Fruit fly (Drosophila melanogaster) whole organism, embryonic: ENCODE measurements around the gene CCT7.

Source experiments
- Abd-B ChIP-seq: fragments of 200-800 bp; sonication (Bioruptor generic); optimal IDR thresholded peaks from 2 replicates; lab custom pipeline; 2018; ENCODE audit warnings: missing biosample characterization, mild to moderate bottlenecking, missing genetic modification characterization, moderate library complexity
- Aef1 ChIP-seq: fragments of 200-800 bp; sonication (Bioruptor generic); IDR thresholded peaks from 3 replicates; pipeline ENCODE4 v1.3.6; 2022; ENCODE audit warnings: missing biosample characterization, missing genetic modification characterization
- Antp ChIP-seq: fragments of 200-800 bp; sonication (Bioruptor generic); optimal IDR thresholded peaks from 3 replicates; lab custom pipeline; 2016; ENCODE audit warnings: missing biosample characterization, missing genetic modification characterization
- Bdp1 ChIP-seq: fragments of 200-800 bp; sonication (Bioruptor generic); optimal IDR thresholded peaks from 3 replicates; lab custom pipeline; 2016; ENCODE audit warnings: missing biosample characterization, missing genetic modification characterization
- C15 ChIP-seq: fragments of 200-800 bp; sonication (Bioruptor generic); IDR thresholded peaks from 3 replicates; pipeline ENCODE4 v1.3.6; 2022; ENCODE audit warnings: missing biosample characterization, missing genetic modification characterization
- CG10321 ChIP-seq: fragments of 200-800 bp; sonication (Bioruptor generic); IDR thresholded peaks from 2 replicates; pipeline ENCODE4 v1.3.6; 2022; ENCODE audit warnings: missing biosample characterization, missing genetic modification characterization
- CG12744 ChIP-seq: fragments of 200-800 bp; sonication (Bioruptor generic); optimal IDR thresholded peaks from 2 replicates; lab custom pipeline; 2016; ENCODE audit warnings: missing biosample characterization, missing genetic modification characterization
- CG14965 ChIP-seq: fragments of 200-800 bp; sonication (Bioruptor generic); optimal IDR thresholded peaks from 2 replicates; lab custom pipeline; 2016; ENCODE audit warnings: missing biosample characterization, missing genetic modification characterization, borderline replicate concordance
- CG2116 ChIP-seq: fragments of 200-800 bp; sonication (Bioruptor generic); optimal IDR thresholded peaks from 3 replicates; lab custom pipeline; 2018; ENCODE audit warnings: missing biosample characterization, mild to moderate bottlenecking, missing genetic modification characterization
- CG2129 ChIP-seq: fragments of 200-800 bp; sonication (Bioruptor generic); IDR thresholded peaks from 2 replicates; pipeline ENCODE4 v1.3.6; 2022; ENCODE audit warnings: missing biosample characterization, missing genetic modification characterization; ENCODE audit not compliant: partially characterized antibody
- CG30431 ChIP-seq: fragments of 200-800 bp; sonication (Bioruptor generic); optimal IDR thresholded peaks from 2 replicates; lab custom pipeline; 2017; ENCODE audit warnings: missing biosample characterization, missing genetic modification characterization
- CG6854 ChIP-seq: fragments of 200-800 bp; sonication (Bioruptor generic); optimal IDR thresholded peaks from 3 replicates; lab custom pipeline; 2017; ENCODE audit warnings: missing biosample characterization, mild to moderate bottlenecking, missing genetic modification characterization
- CG7987 ChIP-seq: fragments of 200-800 bp; sonication (Bioruptor generic); optimal IDR thresholded peaks from 2 replicates; lab custom pipeline; 2018; ENCODE audit warnings: missing biosample characterization, mild to moderate bottlenecking, missing genetic modification characterization, moderate library complexity
- CG9609 ChIP-seq: fragments of 200-800 bp; sonication (Bioruptor generic); optimal IDR thresholded peaks from 3 replicates; lab custom pipeline; 2016; ENCODE audit warnings: missing biosample characterization, missing genetic modification characterization
- CG9727 ChIP-seq: fragments of 200-800 bp; sonication (Bioruptor generic); optimal IDR thresholded peaks from 3 replicates; lab custom pipeline; 2017; ENCODE audit warnings: missing biosample characterization, mild to moderate bottlenecking, missing genetic modification characterization
- D ChIP-seq, 2 experiments: fragments of 200-800 bp in 1 of 2; fragments of >200 bp in 1 of 2; sonication (Bioruptor generic) in 1 of 2; optimal IDR thresholded peaks; 2 replicates in 1 of 2; 3 replicates in 1 of 2; lab custom pipeline; 2017; ENCODE audit warnings: mild to moderate bottlenecking in 1 of 2, missing biosample characterization in 1 of 2, missing genetic modification characterization in 1 of 2, missing genetic modification reagents in 1 of 2
- Dfd ChIP-seq, 2 experiments: fragments of >200 bp; optimal IDR thresholded peaks; 2 replicates each; lab custom pipeline; 2017; ENCODE audit warnings: missing biosample characterization in 2 of 2, missing genetic modification characterization in 2 of 2
- H15 ChIP-seq: fragments of 200-800 bp; sonication (Bioruptor generic); IDR thresholded peaks from 3 replicates; pipeline ENCODE4 v1.3.6; 2022; ENCODE audit warnings: missing biosample characterization, missing genetic modification characterization
- HmgD ChIP-seq: fragments of 200-800 bp; sonication (Bioruptor generic); optimal IDR thresholded peaks from 3 replicates; lab custom pipeline; 2016; ENCODE audit warnings: missing biosample characterization, missing genetic modification characterization
- Max ChIP-seq: fragments of 200-800 bp; sonication (Bioruptor generic); optimal IDR thresholded peaks from 2 replicates; lab custom pipeline; 2016; ENCODE audit warnings: missing biosample characterization, mild to moderate bottlenecking, missing genetic modification characterization
- Nf-YB ChIP-seq: fragments of 200-800 bp; sonication (Bioruptor generic); optimal IDR thresholded peaks from 3 replicates; lab custom pipeline; 2019; ENCODE audit warnings: missing biosample characterization, mild to moderate bottlenecking, missing genetic modification characterization, moderate library complexity
- Oaz ChIP-seq: fragments of 200-800 bp; sonication (Bioruptor generic); IDR thresholded peaks from 2 replicates; pipeline ENCODE4 v1.3.6; 2022; ENCODE audit warnings: missing biosample characterization, missing genetic modification characterization
- Oli ChIP-seq: fragments of 200-800 bp; sonication (Bioruptor generic); optimal IDR thresholded peaks from 2 replicates; lab custom pipeline; 2018; ENCODE audit warnings: missing biosample characterization, mild to moderate bottlenecking, missing genetic modification characterization, moderate library complexity
- Spps ChIP-seq: fragments of 200-800 bp; sonication (Bioruptor generic); optimal IDR thresholded peaks from 2 replicates; lab custom pipeline; 2018; ENCODE audit warnings: missing biosample characterization, mild to moderate bottlenecking, missing genetic modification characterization
- ato ChIP-seq: fragments of 200-800 bp; sonication (Bioruptor generic); IDR thresholded peaks from 2 replicates; pipeline ENCODE4 v1.3.6; 2022; ENCODE audit warnings: missing biosample characterization, missing genetic modification characterization; ENCODE audit not compliant: partially characterized antibody
- bbx ChIP-seq: fragments of 200-800 bp; sonication (Bioruptor generic); IDR thresholded peaks from 2 replicates; pipeline ENCODE4 v1.3.6; 2022; ENCODE audit warnings: missing biosample characterization, missing genetic modification characterization; ENCODE audit not compliant: partially characterized antibody
- chn ChIP-seq: fragments of 200-800 bp; sonication (Bioruptor generic); optimal IDR thresholded peaks from 2 replicates; lab custom pipeline; 2016; ENCODE audit warnings: missing biosample characterization, missing genetic modification characterization
- fd3F ChIP-seq: fragments of 200-800 bp; sonication (Bioruptor generic); optimal IDR thresholded peaks from 2 replicates; lab custom pipeline; 2018; ENCODE audit warnings: missing biosample characterization, mild to moderate bottlenecking, missing genetic modification characterization, moderate library complexity
- gce ChIP-seq: fragments of 200-800 bp; sonication (Bioruptor generic); IDR thresholded peaks from 3 replicates; pipeline ENCODE4 v1.3.6; 2022; ENCODE audit warnings: missing biosample characterization, missing genetic modification characterization
- inv ChIP-seq: fragments of 200-800 bp; sonication (Bioruptor generic); IDR thresholded peaks from 2 replicates; pipeline ENCODE4 v1.3.6; 2022; ENCODE audit warnings: missing biosample characterization, missing genetic modification characterization; ENCODE audit not compliant: partially characterized antibody
- lbe ChIP-seq: fragments of 200-800 bp; sonication (Bioruptor generic); optimal IDR thresholded peaks from 2 replicates; lab custom pipeline; 2016; ENCODE audit warnings: missing biosample characterization, mild to moderate bottlenecking, missing genetic modification characterization
- lov ChIP-seq, 2 experiments: fragments of 200-800 bp in 1 of 2; fragments of >200 bp in 1 of 2; sonication (Bioruptor generic) in 1 of 2; IDR thresholded peaks in 1 of 2; optimal IDR thresholded peaks in 1 of 2; 2 replicates in 1 of 2; 3 replicates in 1 of 2; pipeline versions ENCODE4 v1.3.6 to Lab custom; 2017 to 2022; ENCODE audit warnings: missing biosample characterization in 1 of 2, missing genetic modification characterization in 1 of 2
- mld ChIP-seq: fragments of 200-800 bp; sonication (Bioruptor generic); IDR thresholded peaks from 3 replicates; pipeline ENCODE4 v1.3.6; 2022; ENCODE audit warnings: missing biosample characterization, missing genetic modification characterization; ENCODE audit not compliant: partially characterized antibody
- nerfin-2 ChIP-seq: fragments of 200-800 bp; sonication (Bioruptor generic); IDR thresholded peaks from 2 replicates; pipeline ENCODE4 v1.3.6; 2022; ENCODE audit warnings: missing biosample characterization, missing genetic modification characterization; ENCODE audit not compliant: partially characterized antibody
- nmo ChIP-seq: fragments of 200-800 bp; sonication (Bioruptor generic); optimal IDR thresholded peaks from 2 replicates; lab custom pipeline; 2018; ENCODE audit warnings: missing biosample characterization, mild to moderate bottlenecking, missing genetic modification characterization, moderate library complexity
- oc ChIP-seq: fragments of 200-800 bp; sonication (Bioruptor generic); optimal IDR thresholded peaks from 2 replicates; lab custom pipeline; 2018; ENCODE audit warnings: missing biosample characterization, mild to moderate bottlenecking, missing genetic modification characterization, moderate library complexity
- onecut ChIP-seq: fragments of 200-800 bp; sonication (Bioruptor generic); IDR thresholded peaks from 2 replicates; pipeline ENCODE4 v1.3.6; 2022; ENCODE audit warnings: missing biosample characterization, missing genetic modification characterization
- psq ChIP-seq: fragments of 200-800 bp; sonication (Bioruptor generic); optimal IDR thresholded peaks from 2 replicates; lab custom pipeline; 2017; ENCODE audit warnings: missing biosample characterization, missing genetic modification characterization
- pzg ChIP-seq: fragments of 200-800 bp; sonication (Bioruptor generic); optimal IDR thresholded peaks from 3 replicates; lab custom pipeline; 2018; ENCODE audit warnings: missing biosample characterization, mild to moderate bottlenecking, missing genetic modification characterization, moderate library complexity
- salm ChIP-seq: fragments of 200-800 bp; sonication (Bioruptor generic); optimal IDR thresholded peaks from 2 replicates; lab custom pipeline; 2018; ENCODE audit warnings: missing biosample characterization, mild to moderate bottlenecking, missing genetic modification characterization
- sisA ChIP-seq: fragments of 200-800 bp; sonication (Bioruptor generic); IDR thresholded peaks from 2 replicates; pipeline ENCODE4 v1.3.6; 2022; ENCODE audit warnings: missing biosample characterization, missing genetic modification characterization
- slp2 ChIP-seq: fragments of 200-800 bp; sonication (Bioruptor generic); optimal IDR thresholded peaks from 2 replicates; lab custom pipeline; 2016; ENCODE audit warnings: missing biosample characterization, missing genetic modification characterization
- tap ChIP-seq: fragments of 200-800 bp; optimal IDR thresholded peaks from 3 replicates; lab custom pipeline; 2019; ENCODE audit warnings: missing biosample characterization, mild to moderate bottlenecking, missing genetic modification characterization, moderate library complexity
- tin ChIP-seq: fragments of 200-800 bp; sonication (Bioruptor generic); optimal IDR thresholded peaks from 3 replicates; lab custom pipeline; 2016; ENCODE audit warnings: missing biosample characterization, missing genetic modification characterization
- tio ChIP-seq: fragments of 200-800 bp; sonication (Bioruptor generic); optimal IDR thresholded peaks from 2 replicates; lab custom pipeline; 2017; ENCODE audit warnings: missing biosample characterization, missing genetic modification characterization, inconsistent platforms
- ttk ChIP-seq: fragments of 200-800 bp; sonication (Bioruptor generic); IDR thresholded peaks from 2 replicates; pipeline ENCODE4 v2.1.2; 2022; ENCODE audit warnings: missing biosample characterization, missing genetic modification characterization
- vfl ChIP-seq: fragments of 200-800 bp; sonication (Bioruptor generic); optimal IDR thresholded peaks from 2 replicates; lab custom pipeline; 2016; ENCODE audit warnings: missing biosample characterization, missing genetic modification characterization
- zfh1 ChIP-seq: fragments of 200-800 bp; sonication (Bioruptor generic); IDR thresholded peaks from 3 replicates; pipeline ENCODE4 v1.3.6; 2022; ENCODE audit warnings: missing biosample characterization, missing genetic modification characterization

CCT7 gene

DNA sequence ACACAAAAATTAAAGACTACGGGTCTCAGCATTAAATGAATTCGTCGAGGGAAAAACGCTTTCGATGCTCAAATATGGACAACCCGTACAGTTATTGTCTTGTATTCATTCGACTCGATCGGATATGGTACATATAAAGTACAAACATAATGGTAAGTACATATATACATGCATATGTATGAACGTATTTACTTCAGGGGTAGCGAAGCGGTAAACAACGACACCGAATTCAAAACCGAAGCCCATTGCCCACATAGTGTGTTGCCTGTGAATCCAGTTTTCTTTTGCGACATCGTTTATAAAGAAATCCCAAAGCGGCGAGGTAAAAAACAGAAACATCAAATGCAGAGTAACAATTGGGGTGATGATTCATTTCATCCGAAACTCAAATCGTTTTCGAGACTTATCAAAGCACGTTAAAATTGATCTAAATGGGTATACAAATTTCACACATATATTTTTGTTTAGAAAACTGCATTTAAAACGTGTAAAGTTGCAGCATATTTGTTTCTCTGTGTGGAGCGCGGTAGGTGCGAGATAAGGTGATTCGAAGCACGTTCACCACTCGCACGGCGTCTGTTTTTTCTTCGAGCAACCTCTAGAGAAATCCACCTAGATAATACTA, 11.1 kb downstream of the CCT7 start (continued):
- TF ChIP-seq Aef1 (GFP tag; lab: Robert Waterston, UW) = peak; percentile 47; the same call in 2 of the 3 replicates
- TF ChIP-seq onecut (GFP tag; lab: Robert Waterston, UW) = 0 out of 2 replicates have a peak, but pooled peaks have one; percentile 8
- peak; percentile 46 for TF ChIP-seq tio (GFP tag; lab: Kevin White, UChicago)
- TF ChIP-seq gce (GFP tag; lab: Robert Waterston, UW) = 0 out of 3 replicates have a peak, but pooled peaks have one; percentile 10
- TF ChIP-seq mld (GFP tag; lab: Robert Waterston, UW) = no peak
- peak; percentile 46; the same call in 1 of the 3 replicates for TF ChIP-seq H15
- TF ChIP-seq CG9609 (GFP tag; lab: Kevin White, UChicago) = peak; percentile 22
- TF ChIP-seq Nf-YB (GFP tag; lab: Kevin White, UChicago) = no peak
- TF ChIP-seq nerfin-2 = no peak
- TF ChIP-seq Oaz (GFP tag; lab: Robert Waterston, UW) = 0 out of 2 replicates have a peak, but pooled peaks have one; percentile 47
- TF ChIP-seq Antp (GFP tag; lab: Kevin White, UChicago) = peak; percentile 36
- no peak for TF ChIP-seq C15 (GFP tag; lab: Robert Waterston, UW)
- TF ChIP-seq CG10321 (GFP tag; lab: Robert Waterston, UW) = peak; percentile 44; the same call in 1 of the 2 replicates
- peak; percentile 19 for TF ChIP-seq CG30431
- peak; percentile 19 for TF ChIP-seq tin (GFP tag; lab: Kevin White, UChicago)
- TF ChIP-seq Oli (tag; lab: Kevin White, UChicago) = peak; percentile 16
- TF ChIP-seq CG2129 = no peak
- TF ChIP-seq Spps (tag; lab: Kevin White, UChicago) = peak; percentile 42
- no peak for TF ChIP-seq pzg (GFP tag; lab: Kevin White, UChicago)
- no peak for TF ChIP-seq CG2116 (GFP tag; lab: Kevin White, UChicago)
- peak; percentile 42 for TF ChIP-seq CG14965 (GFP tag; lab: Kevin White, UChicago)
- no peak for TF ChIP-seq lov (optimal IDR thresholded peaks at IDR 0.05; lab: Kevin White, UChicago)
- no peak; the same call in 2 of the 3 replicates for TF ChIP-seq lov (GFP tag; IDR thresholded peaks at IDR 0.05; lab: Robert Waterston, UW)
- peak; percentile 46; the same call in 1 of the 2 replicates for TF ChIP-seq ttk (GFP tag; lab: Robert Waterston, UW)
- no peak for TF ChIP-seq inv
- TF ChIP-seq chn = peak; percentile 29
- peak; percentile 36 for TF ChIP-seq CG9727 (GFP tag; lab: Kevin White, UChicago)
- peak; percentile 31 for TF ChIP-seq HmgD
- TF ChIP-seq Abd-B (GFP tag; lab: Kevin White, UChicago) = peak; percentile 39
- peak; percentile 4 for TF ChIP-seq lbe
- TF ChIP-seq zfh1 (GFP tag; lab: Robert Waterston, UW) = peak; percentile 57; the same call in 2 of the 3 replicates
- TF ChIP-seq vfl (GFP tag; lab: Kevin White, UChicago) = no peak
- TF ChIP-seq CG7987 (GFP tag; lab: Kevin White, UChicago) = no peak
- TF ChIP-seq slp2 = peak; percentile 17
- no peak for TF ChIP-seq CG6854
- peak; percentile 26 for TF ChIP-seq salm (tag; lab: Kevin White, UChicago)
- TF ChIP-seq Dfd (GFP tag; optimal IDR thresholded peaks at IDR 0.05; lab: Kevin White, UChicago) = no peak
- TF ChIP-seq nmo (GFP tag; lab: Kevin White, UChicago) = peak; percentile 53
- TF ChIP-seq oc (tag; lab: Kevin White, UChicago) = peak; percentile 70
- peak; percentile 51 for TF ChIP-seq Bdp1
- peak; percentile 61 for TF ChIP-seq sisA (GFP tag; lab: Robert Waterston, UW)
- TF ChIP-seq D (optimal IDR thresholded peaks at IDR 0.05; lab: Kevin White, UChicago) = no peak
- TF ChIP-seq D (GFP tag; optimal IDR thresholded peaks at IDR 0.05; lab: Kevin White, UChicago) = peak; percentile 7
- TF ChIP-seq bbx (GFP tag; lab: Robert Waterston, UW) = no peak; the same call in 1 of the 2 replicates
- no peak for TF ChIP-seq CG12744 (GFP tag; lab: Kevin White, UChicago)
- TF ChIP-seq fd3F (GFP tag; lab: Kevin White, UChicago) = no peak
- TF ChIP-seq ato = no peak
- no peak for TF ChIP-seq psq
- no peak for TF ChIP-seq tap (tag; lab: Kevin White, UChicago)
- TF ChIP-seq Max (GFP tag; lab: Kevin White, UChicago) = peak; percentile 31
